Worm (Caenorhabditis elegans) whole organism, early embryonic: ENCODE data around the gene K01G12.3.

Experiments
- aly-1 ChIP-seq: sonication (generic microtip); optimal IDR thresholded peaks from 2 replicates; lab custom pipeline; 2016; ENCODE audit warnings: missing genetic modification characterization, missing compliant biosample characterization
- ama-1 ChIP-seq: fragments of 150-350 bp; optimal IDR thresholded peaks from 2 replicates; lab custom pipeline; 2014
- flt-1 ChIP-seq: fragments of 200-800 bp; sonication (Bioruptor generic); IDR thresholded peaks from 2 replicates; pipeline ENCODE4 v1.3.6; 2022; ENCODE audit warnings: missing genetic modification characterization, missing compliant biosample characterization
- hmbx-1 ChIP-seq: sonication (generic microtip); optimal IDR thresholded peaks from 2 replicates; lab custom pipeline; 2016; ENCODE audit warnings: mild to moderate bottlenecking, missing genetic modification characterization, missing compliant biosample characterization
- hmg-4 ChIP-seq: fragments of 200-800 bp; sonication (Bioruptor generic); optimal IDR thresholded peaks from 2 replicates; lab custom pipeline; 2018; ENCODE audit warnings: mild to moderate bottlenecking, missing genetic modification characterization, missing compliant biosample characterization
- hnd-1 ChIP-seq: sonication (generic microtip); optimal IDR thresholded peaks from 2 replicates; lab custom pipeline; 2016; ENCODE audit warnings: missing genetic modification characterization, missing compliant biosample characterization
- scrt-1 ChIP-seq: fragments of 200-800 bp; sonication (Bioruptor generic); IDR thresholded peaks from 2 replicates; pipeline ENCODE4 v1.3.6; 2022; ENCODE audit warnings: missing genetic modification characterization, missing compliant biosample characterization
- tbx-37 ChIP-seq: fragments of 200-800 bp; sonication (Bioruptor generic); conservative IDR thresholded peaks from 2 replicates; pipeline ENCODE4 v1.3.6; 2022; ENCODE audit warnings: missing genetic modification reagents, missing genetic modification characterization, missing compliant biosample characterization
- tra-4 ChIP-seq: sonication (generic microtip); optimal IDR thresholded peaks from 2 replicates; lab custom pipeline; 2017; ENCODE audit warnings: missing genetic modification characterization, missing compliant biosample characterization

- TF ChIP-seq hmbx-1 = no peak
- peak; percentile 58; the same call in 1 of the 2 replicates for TF ChIP-seq scrt-1
- TF ChIP-seq tra-4 (tag; lab: Kevin White, UChicago) = no peak
- TF ChIP-seq aly-1 = no peak
- TF ChIP-seq tbx-37 (GFP tag; lab: Robert Waterston, UW) = no peak
- no peak for TF ChIP-seq ama-1 (lab: Kevin White, UChicago)
- TF ChIP-seq hnd-1 (tag; lab: Kevin White, UChicago) = peak; percentile 8
- no peak for TF ChIP-seq hmg-4 (GFP tag; lab: Kevin White, UChicago)
- TF ChIP-seq flt-1 (GFP tag; lab: Robert Waterston, UW) = peak; percentile 39; the same call in 1 of the 2 replicates
Observed at ce11 chrIV:14224912-14225311, 31.6 kb downstream of the K01G12.3 start.
